Worm (Caenorhabditis elegans) whole organism, L3 larva: ENCODE measurements around the gene T15B7.1.

Source experiments
- ZK546.5 ChIP-seq: sonication (generic microtip); optimal IDR thresholded peaks from 2 replicates; lab custom pipeline; 2017; ENCODE audit warnings: missing biosample characterization, missing genetic modification characterization
- aly-2 ChIP-seq: fragments of 150-350 bp; optimal IDR thresholded peaks from 2 replicates; lab custom pipeline; 2014; ENCODE audit warnings: missing biosample characterization, missing genetic modification characterization
- ama-1 ChIP-seq: fragments of 150-350 bp; optimal IDR thresholded peaks from 2 replicates; lab custom pipeline; 2018
- ceh-16 ChIP-seq: sonication (generic microtip); optimal IDR thresholded peaks from 2 replicates; lab custom pipeline; 2017; ENCODE audit warnings: missing biosample characterization, missing genetic modification characterization
- ceh-28 ChIP-seq: fragments of 150-350 bp; optimal IDR thresholded peaks from 2 replicates; lab custom pipeline; 2014; ENCODE audit warnings: missing biosample characterization, missing genetic modification reagents, missing genetic modification characterization
- daf-12 ChIP-seq: fragments of 150-350 bp; optimal IDR thresholded peaks from 2 replicates; lab custom pipeline; 2014; ENCODE audit warnings: missing biosample characterization, missing genetic modification reagents, missing genetic modification characterization
- egl-27 ChIP-seq: sonication (generic microtip); optimal IDR thresholded peaks from 4 replicates; lab custom pipeline; 2017; ENCODE audit warnings: missing biosample characterization, missing genetic modification reagents, missing genetic modification characterization
- egl-5 ChIP-seq: fragments of 150-350 bp; optimal IDR thresholded peaks from 2 replicates; lab custom pipeline; 2017; ENCODE audit warnings: missing biosample characterization, missing genetic modification reagents, missing genetic modification characterization, inconsistent platforms
- elt-1 ChIP-seq: fragments of 150-350 bp; optimal IDR thresholded peaks from 2 replicates; lab custom pipeline; 2014; ENCODE audit warnings: missing biosample characterization, missing genetic modification characterization
- elt-2 ChIP-seq: sonication (generic microtip); optimal IDR thresholded peaks from 2 replicates; lab custom pipeline; 2016; ENCODE audit warnings: missing genetic modification reagents, mild to moderate bottlenecking, missing genetic modification characterization, missing compliant biosample characterization
- elt-3 ChIP-seq, 3 experiments: fragments of 150-350 bp in 1 of 3; sonication (generic microtip) in 2 of 3; optimal IDR thresholded peaks; 2 replicates in 2 of 3; 4 replicates in 1 of 3; lab custom pipeline; 2014 to 2017; ENCODE audit warnings: missing biosample characterization in 3 of 3, missing genetic modification characterization in 3 of 3
- eor-1 ChIP-seq, 2 experiments: fragments of 150-350 bp; optimal IDR thresholded peaks; 2 replicates each; lab custom pipeline; 2014 to 2018; ENCODE audit warnings: missing biosample characterization in 2 of 2, missing genetic modification characterization in 2 of 2
- fkh-10 ChIP-seq: sonication (generic microtip); optimal IDR thresholded peaks from 2 replicates; lab custom pipeline; 2017; ENCODE audit warnings: missing biosample characterization, missing genetic modification reagents, missing genetic modification characterization
- fkh-2 ChIP-seq: fragments of 150-350 bp; optimal IDR thresholded peaks from 2 replicates; lab custom pipeline; 2014; ENCODE audit warnings: missing biosample characterization, missing genetic modification reagents, missing genetic modification characterization
- hmg-11 ChIP-seq: sonication (generic microtip); optimal IDR thresholded peaks from 2 replicates; lab custom pipeline; 2016; ENCODE audit warnings: missing genetic modification characterization, missing compliant biosample characterization
- lin-15B ChIP-seq: fragments of 150-350 bp; optimal IDR thresholded peaks from 2 replicates; lab custom pipeline; 2014; ENCODE audit warnings: missing biosample characterization, missing genetic modification characterization
- lin-39 ChIP-seq: fragments of 150-350 bp; optimal IDR thresholded peaks from 2 replicates; lab custom pipeline; 2018; ENCODE audit warnings: missing biosample characterization, missing genetic modification reagents, missing genetic modification characterization
- lsy-12 ChIP-seq: sonication (generic microtip); optimal IDR thresholded peaks from 2 replicates; lab custom pipeline; 2016; ENCODE audit warnings: mild to moderate bottlenecking, missing genetic modification characterization, missing compliant biosample characterization
- mdl-1 ChIP-seq: fragments of 150-350 bp; optimal IDR thresholded peaks from 2 replicates; lab custom pipeline; 2014; ENCODE audit warnings: missing biosample characterization, missing genetic modification characterization
- mml-1 ChIP-seq: fragments of 150-350 bp; sonication (generic microtip); optimal IDR thresholded peaks from 3 replicates; lab custom pipeline; 2014; ENCODE audit warnings: missing biosample characterization, missing genetic modification characterization
- nhr-11 ChIP-seq: fragments of 150-350 bp; optimal IDR thresholded peaks from 2 replicates; lab custom pipeline; 2014; ENCODE audit warnings: missing biosample characterization, missing genetic modification characterization
- nhr-23 ChIP-seq: fragments of 150-350 bp; optimal IDR thresholded peaks from 2 replicates; lab custom pipeline; 2014; ENCODE audit warnings: missing biosample characterization, missing genetic modification reagents, missing genetic modification characterization
- nhr-237 ChIP-seq: fragments of 150-350 bp; optimal IDR thresholded peaks from 2 replicates; lab custom pipeline; 2014; ENCODE audit warnings: missing biosample characterization, missing genetic modification characterization
- nhr-67 ChIP-seq: fragments of 150-350 bp; optimal IDR thresholded peaks from 2 replicates; lab custom pipeline; 2014; ENCODE audit warnings: missing biosample characterization, missing genetic modification characterization
- nhr-76 ChIP-seq: fragments of 150-350 bp; sonication (generic microtip); optimal IDR thresholded peaks from 5 replicates; lab custom pipeline; 2014; ENCODE audit warnings: missing biosample characterization, missing genetic modification characterization
- nhr-77 ChIP-seq: fragments of 150-350 bp; optimal IDR thresholded peaks from 2 replicates; lab custom pipeline; 2014; ENCODE audit warnings: missing biosample characterization, missing genetic modification characterization
- pqm-1 ChIP-seq: fragments of 150-350 bp; optimal IDR thresholded peaks from 2 replicates; lab custom pipeline; 2017; ENCODE audit warnings: missing biosample characterization, missing genetic modification characterization, inconsistent platforms
- sea-2 ChIP-seq: fragments of 150-350 bp; sonication (generic microtip); optimal IDR thresholded peaks from 4 replicates; lab custom pipeline; 2014; ENCODE audit warnings: missing biosample characterization, missing genetic modification reagents, missing genetic modification characterization
- skn-1 ChIP-seq: fragments of 150-350 bp; optimal IDR thresholded peaks from 2 replicates; lab custom pipeline; 2014; ENCODE audit warnings: missing biosample characterization, missing genetic modification characterization
- snpc-4 ChIP-seq: fragments of 150-350 bp; optimal IDR thresholded peaks from 2 replicates; lab custom pipeline; 2014; ENCODE audit warnings: missing biosample characterization, missing genetic modification characterization
- tbx-2 ChIP-seq: sonication (generic microtip); optimal IDR thresholded peaks from 2 replicates; lab custom pipeline; 2016; ENCODE audit warnings: mild to moderate bottlenecking, missing genetic modification characterization, missing compliant biosample characterization
- unc-62 ChIP-seq: fragments of 150-350 bp; sonication (generic microtip); optimal IDR thresholded peaks from 4 replicates; lab custom pipeline; 2014; ENCODE audit warnings: missing biosample characterization, missing genetic modification reagents, missing genetic modification characterization
- zag-1 ChIP-seq: fragments of 150-350 bp; optimal IDR thresholded peaks from 2 replicates; lab custom pipeline; 2014; ENCODE audit warnings: missing biosample characterization, missing genetic modification characterization
- ztf-4 ChIP-seq: fragments of 150-350 bp; optimal IDR thresholded peaks from 2 replicates; lab custom pipeline; 2014; ENCODE audit warnings: missing biosample characterization, missing genetic modification characterization

T15B7.1 gene

DNA sequence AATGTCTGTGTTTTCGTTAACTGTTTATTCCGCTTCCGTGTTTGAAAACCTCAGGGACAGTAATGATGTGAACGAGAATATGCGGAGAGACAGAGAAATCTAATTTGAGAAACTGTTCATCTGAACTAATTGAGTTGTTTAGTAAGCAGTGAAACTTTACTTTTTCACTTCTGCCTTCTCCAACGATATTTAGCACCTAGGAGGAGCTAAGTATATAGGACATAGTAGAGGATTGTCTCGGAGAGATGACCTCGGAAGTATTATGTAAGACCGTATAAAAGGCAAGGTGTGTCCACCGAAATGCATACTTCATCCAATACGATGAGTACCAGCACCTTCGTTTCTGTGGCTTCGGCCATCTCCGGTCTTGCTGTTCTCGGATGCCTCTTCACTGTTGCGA is 13.1 kb upstream of the T15B7.1 start, which contains the start of gene col-141:
Gene col-141 (plus strand): TSS at position 301 of the 400 bp plus-strand sequence.
- no peak for TF ChIP-seq mml-1 (tag; lab: Kevin White, UChicago)
- TF ChIP-seq unc-62 (GFP tag; lab: Kevin White, UChicago): no peak
- no peak for TF ChIP-seq skn-1 (tag; lab: Kevin White, UChicago)
- no peak for TF ChIP-seq ztf-4 (tag; lab: Kevin White, UChicago)

DNA sequence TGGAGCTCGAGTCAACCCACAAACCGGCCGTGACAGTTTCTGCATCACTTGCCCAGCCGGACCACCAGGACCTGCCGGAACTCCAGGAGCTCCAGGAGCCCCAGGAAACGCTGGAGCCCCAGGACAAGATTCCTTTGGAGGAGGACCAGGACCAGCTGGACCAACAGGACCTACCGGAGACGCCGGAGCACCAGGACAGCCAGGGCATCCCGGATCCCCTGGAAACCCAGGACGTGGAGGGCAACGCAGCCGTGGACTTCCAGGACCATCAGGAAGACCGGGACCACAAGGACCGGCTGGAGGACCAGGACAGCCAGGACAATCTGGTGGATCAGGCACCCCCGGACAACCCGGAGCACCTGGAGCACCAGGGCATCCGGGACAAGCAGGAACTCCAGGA is 12.5 kb upstream of the T15B7.1 start:
- TF ChIP-seq nhr-237 (no peak), egl-5 (tag; lab: Kevin White, UChicago) (no peak), ceh-16 (tag; lab: Kevin White, UChicago) (no peak), zag-1 (tag; lab: Kevin White, UChicago) (no peak), mml-1 (tag; lab: Kevin White, UChicago) (no peak)

DNA sequence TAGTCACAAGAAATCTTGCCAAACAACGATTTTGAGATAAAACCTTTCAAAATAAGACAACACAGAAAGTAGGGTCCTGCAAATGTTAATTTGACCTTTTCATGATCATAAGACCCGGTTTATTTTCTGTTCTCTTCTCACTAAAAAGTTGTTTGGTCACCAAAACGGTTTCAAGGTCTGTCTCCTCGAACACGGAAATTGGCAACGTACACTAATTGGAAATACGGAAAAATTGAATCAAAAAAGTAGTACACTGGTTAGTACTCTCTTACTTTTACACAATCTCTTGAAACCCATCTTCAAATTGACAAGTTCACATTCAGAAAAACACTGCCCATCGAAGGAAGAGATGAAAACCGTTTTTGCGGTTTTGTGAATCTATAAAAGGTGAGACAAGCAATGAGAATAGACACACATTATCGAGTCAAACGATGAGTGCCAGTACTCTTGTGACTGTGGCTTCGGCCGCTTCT is 11.7 kb upstream of the T15B7.1 start, which contains the start of gene col-142:
Gene col-142 (plus strand): TSS at position 423 of the 473 bp plus-strand sequence.
- TF ChIP-seq nhr-23 (tag; lab: Kevin White, UChicago) (peak; percentile 54), pqm-1 (tag; lab: Kevin White, UChicago) (no peak)
- TF ChIP-seq, all 47 proteins: peak for 1

DNA sequence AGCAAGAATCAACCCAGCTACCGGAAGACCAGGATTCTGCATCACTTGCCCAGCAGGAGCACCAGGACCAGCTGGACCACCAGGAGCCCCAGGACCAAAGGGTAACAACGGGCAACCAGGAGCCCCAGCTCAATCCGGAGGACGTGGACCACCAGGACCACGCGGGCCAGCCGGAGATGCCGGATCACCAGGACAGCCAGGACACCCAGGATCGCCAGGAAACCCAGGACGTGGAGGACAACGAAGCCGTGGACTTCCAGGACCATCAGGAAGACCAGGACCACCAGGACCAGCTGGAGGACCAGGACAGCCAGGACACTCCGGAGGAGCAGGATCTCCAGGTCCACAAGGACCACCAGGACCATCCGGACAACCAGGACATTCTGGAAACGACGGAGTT is 11.0 kb upstream of the T15B7.1 start:
- no peak for TF ChIP-seq ceh-28 (tag; lab: Kevin White, UChicago)
- no peak for TF ChIP-seq elt-1
- TF ChIP-seq mml-1 (tag; lab: Kevin White, UChicago): no peak
- TF ChIP-seq fkh-10 (GFP tag; lab: Kevin White, UChicago): no peak
- no peak for TF ChIP-seq mdl-1 (tag; lab: Kevin White, UChicago)
- TF ChIP-seq aly-2 (tag; lab: Kevin White, UChicago): no peak
- no peak for TF ChIP-seq nhr-77 (tag; lab: Kevin White, UChicago)
- TF ChIP-seq tbx-2 (tag; lab: Kevin White, UChicago): no peak
- no peak for TF ChIP-seq elt-3 (tag; optimal IDR thresholded peaks at IDR 0.05; lab: Kevin White, UChicago)
- no peak for TF ChIP-seq egl-27 (tag; lab: Kevin White, UChicago)
- TF ChIP-seq nhr-76 (tag; lab: Kevin White, UChicago): no peak
- TF ChIP-seq snpc-4 (tag; lab: Kevin White, UChicago): no peak
- no peak for TF ChIP-seq lsy-12 (tag; lab: Kevin White, UChicago)
- TF ChIP-seq sea-2 (GFP tag; lab: Kevin White, UChicago): no peak
- TF ChIP-seq elt-2: no peak

DNA sequence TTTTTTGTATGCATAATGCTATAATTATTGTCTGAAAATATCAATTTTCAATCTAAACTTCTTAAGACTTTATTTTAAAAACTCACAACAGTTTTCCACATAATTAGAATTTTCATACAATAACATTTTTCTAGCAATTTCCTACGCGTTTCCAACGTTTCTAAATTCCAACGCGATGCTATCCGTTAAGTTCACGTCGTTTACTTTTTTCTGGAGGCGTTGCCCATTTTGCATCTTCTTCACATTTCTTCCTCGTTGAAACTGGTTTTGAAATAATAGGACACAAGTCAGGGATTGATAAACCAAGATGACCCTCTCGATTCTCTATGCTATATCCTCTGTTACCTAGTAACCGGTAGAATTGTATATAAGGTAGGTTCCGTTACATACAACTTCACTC is 7.3 kb upstream of the T15B7.1 start, which contains the start of the genes T15B7.14 and col-143:
Gene T15B7.14 (minus strand): TSS at position 101 of the 400 bp plus-strand sequence.
Gene col-143 (plus strand): TSS at position 394 of the 400 bp plus-strand sequence.
- TF ChIP-seq egl-27 (tag; lab: Kevin White, UChicago) (no peak), nhr-11 (tag; lab: Kevin White, UChicago) (no peak), daf-12 (tag; lab: Kevin White, UChicago) (no peak), pqm-1 (tag; lab: Kevin White, UChicago) (no peak), hmg-11 (tag; lab: Kevin White, UChicago) (no peak), lin-39 (tag; lab: Kevin White, UChicago) (no peak), lin-15B (tag; lab: Kevin White, UChicago) (no peak), eor-1 (tag; optimal IDR thresholded peaks at IDR 0.05; lab: Kevin White, UChicago) (no peak), aly-2 (tag; lab: Kevin White, UChicago) (no peak), fkh-10 (GFP tag; lab: Kevin White, UChicago) (no peak), fkh-2 (tag; lab: Kevin White, UChicago) (no peak), ama-1 (lab: Kevin White, UChicago) (no peak), nhr-76 (tag; lab: Kevin White, UChicago) (no peak), ceh-28 (tag; lab: Kevin White, UChicago) (no peak), nhr-67 (tag; lab: Kevin White, UChicago) (no peak), ZK546.5 (tag; lab: Kevin White, UChicago) (no peak)
